Fruit fly (Drosophila melanogaster): ENCODE results near the gene t-cup.
A peak's percentile ranks its signal among the peaks of the same experiment; 100 is the strongest.

Gene t-cup

DNA sequence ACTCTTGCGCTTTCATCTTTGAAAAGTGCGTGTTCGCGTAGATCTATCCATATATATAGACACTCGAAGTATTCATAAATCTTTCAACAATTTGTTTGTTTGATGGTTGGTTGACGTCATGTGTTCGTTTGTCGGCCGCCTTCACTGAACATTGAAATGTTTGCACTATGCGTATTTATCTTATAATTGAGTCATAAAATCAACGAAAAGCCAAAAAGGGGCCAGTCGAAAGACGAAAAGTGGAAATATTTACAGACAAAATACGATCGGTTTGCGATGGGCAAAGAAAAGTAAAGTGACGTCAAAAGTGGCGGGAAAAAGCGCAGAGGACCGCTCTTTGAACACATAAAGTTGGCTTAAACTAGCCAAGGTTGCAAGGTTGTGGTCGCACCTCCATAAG, 9.8 kb downstream of the t-cup start (continued):
- TF ChIP-seq seq (GFP tag; IDR thresholded peaks at IDR 0.05) = no peak
- no peak for TF ChIP-seq sr (GFP tag; IDR thresholded peaks at IDR 0.05)
- TF ChIP-seq ash1 (GFP tag; optimal IDR thresholded peaks at IDR 0.05) = no peak
- no peak for TF ChIP-seq Taf1 (GFP tag; IDR thresholded peaks at IDR 0.05)
- TF ChIP-seq pan (optimal IDR thresholded peaks at IDR 0.05) = no peak
- TF ChIP-seq pan (GFP tag; optimal IDR thresholded peaks at IDR 0.05 in 1 of 2, IDR thresholded peaks at IDR 0.05 in 1 of 2) = no peak
- no peak for TF ChIP-seq HmgZ (tag; optimal IDR thresholded peaks at IDR 0.05)
- TF ChIP-seq CG43689 (GFP tag; IDR thresholded peaks at IDR 0.05) = no peak
- peak; percentile 27 for TF ChIP-seq Sry-β (GFP tag; optimal IDR thresholded peaks at IDR 0.05)
- TF ChIP-seq mld (GFP tag; IDR thresholded peaks at IDR 0.05; ENCODE audit: partially characterized antibody) = no peak
- TF ChIP-seq al (GFP tag; IDR thresholded peaks at IDR 0.05) = no peak
- TF ChIP-seq Fer2 (tag; optimal IDR thresholded peaks at IDR 0.05) = no peak
- TF ChIP-seq CG31224 (GFP tag; IDR thresholded peaks at IDR 0.05) = no peak
- no peak for TF ChIP-seq pita (GFP tag; optimal IDR thresholded peaks at IDR 0.05)
- TF ChIP-seq kni (GFP tag; optimal IDR thresholded peaks at IDR 0.05) = peak; percentile 65
- peak; percentile 64 for TF ChIP-seq CG15601 (tag; optimal IDR thresholded peaks at IDR 0.05)
- TF ChIP-seq CG7357 (GFP tag; IDR thresholded peaks at IDR 0.05) = no peak
- no peak for TF ChIP-seq slp2 (GFP tag; optimal IDR thresholded peaks at IDR 0.05)
- no peak for TF ChIP-seq Dref (GFP tag; IDR thresholded peaks at IDR 0.05)
- peak; percentile 71 for TF ChIP-seq wek (GFP tag; optimal IDR thresholded peaks at IDR 0.05)
- TF ChIP-seq Hr39 (optimal IDR thresholded peaks at IDR 0.05) = no peak
- no peak for TF ChIP-seq ranshi (GFP tag; IDR thresholded peaks at IDR 0.05)
- no peak for TF ChIP-seq CG10147 (GFP tag; optimal IDR thresholded peaks at IDR 0.05)
- TF ChIP-seq ham (GFP tag; IDR thresholded peaks at IDR 0.05) = no peak
- peak; percentile 36 for TF ChIP-seq unpg (GFP tag; optimal IDR thresholded peaks at IDR 0.05)
- no peak for TF ChIP-seq CG2889 (GFP tag; IDR thresholded peaks at IDR 0.05)
- no peak for TF ChIP-seq CG17802 (tag; optimal IDR thresholded peaks at IDR 0.05)
- TF ChIP-seq CG34422 (GFP tag; IDR thresholded peaks at IDR 0.05) = no peak
- TF ChIP-seq phol (tag; optimal IDR thresholded peaks at IDR 0.05) = no peak
- TF ChIP-seq YL-1 (GFP tag; optimal IDR thresholded peaks at IDR 0.05) = peak; percentile 13
- TF ChIP-seq HmgD (GFP tag; optimal IDR thresholded peaks at IDR 0.05) = no peak
- no peak for TF ChIP-seq CG2120 (GFP tag; optimal IDR thresholded peaks at IDR 0.05)
- no peak for TF ChIP-seq CG7928 (GFP tag; optimal IDR thresholded peaks at IDR 0.05)
- TF ChIP-seq sens (GFP tag) = peak; percentile 84
- TF ChIP-seq tna (GFP tag; IDR thresholded peaks at IDR 0.05; ENCODE audit: partially characterized antibody) = no peak
- TF ChIP-seq CG1602 (GFP tag; optimal IDR thresholded peaks at IDR 0.05) = no peak
- no peak for TF ChIP-seq CG32772 (GFP tag; IDR thresholded peaks at IDR 0.05)
- no peak for TF ChIP-seq MBD-R2 (GFP tag; IDR thresholded peaks at IDR 0.05)
- no peak for TF ChIP-seq CG31388 (GFP tag; optimal IDR thresholded peaks at IDR 0.05)
- no peak for TF ChIP-seq CG1832 (GFP tag; optimal IDR thresholded peaks at IDR 0.05)
- TF ChIP-seq tio (GFP tag; optimal IDR thresholded peaks at IDR 0.05) = no peak
- TF ChIP-seq bsh (GFP tag; optimal IDR thresholded peaks at IDR 0.05) = peak in 1 of 2 experiments; percentile 62
- TF ChIP-seq dpn (GFP tag; optimal IDR thresholded peaks at IDR 0.05) = peak in 1 of 2 experiments; percentile 4
- TF ChIP-seq Drgx (GFP tag; IDR thresholded peaks at IDR 0.05) = no peak
- no peak for TF ChIP-seq vnd (GFP tag; IDR thresholded peaks at IDR 0.05; ENCODE audit: partially characterized antibody)
- TF ChIP-seq CG10366 (GFP tag; IDR thresholded peaks at IDR 0.05) = no peak
- TF ChIP-seq oc (tag; optimal IDR thresholded peaks at IDR 0.05) = no peak
- TF ChIP-seq Six4 (GFP tag; optimal IDR thresholded peaks at IDR 0.05) = no peak
- TF ChIP-seq btn (GFP tag; optimal IDR thresholded peaks at IDR 0.05) = no peak
- TF ChIP-seq Ravus (GFP tag; IDR thresholded peaks at IDR 0.05) = no peak
- TF ChIP-seq CG34376 (GFP tag; optimal IDR thresholded peaks at IDR 0.05) = no peak
- no peak for TF ChIP-seq repo (GFP tag; optimal IDR thresholded peaks at IDR 0.05)
- no peak for TF ChIP-seq Dfd (GFP tag; optimal IDR thresholded peaks at IDR 0.05)
